Worm (Caenorhabditis elegans) whole organism, early embryonic: Measurements from ENCODE around the gene hsp-16.41.
"Not testable (repeated sequence)": the region's sequence is repeated elsewhere in the genome, so short reads cannot be mapped to it uniquely, and the experiment has no call there.

Experiments
- B0310.2 ChIP-seq: sonication (generic microtip); optimal IDR thresholded peaks from 2 replicates; lab custom pipeline; 2016; ENCODE audit warnings: mild to moderate bottlenecking, missing genetic modification characterization, missing compliant biosample characterization
- F13C5.2 ChIP-seq: sonication (generic microtip); optimal IDR thresholded peaks from 2 replicates; lab custom pipeline; 2017; ENCODE audit warnings: mild to moderate bottlenecking, missing genetic modification characterization, inconsistent platforms, missing compliant biosample characterization
- aly-1 ChIP-seq: sonication (generic microtip); optimal IDR thresholded peaks from 2 replicates; lab custom pipeline; 2016; ENCODE audit warnings: missing genetic modification characterization, missing compliant biosample characterization
- ama-1 ChIP-seq: fragments of 150-350 bp; optimal IDR thresholded peaks from 2 replicates; lab custom pipeline; 2014
- ceh-13 ChIP-seq: fragments of 200-800 bp; sonication (Bioruptor generic); optimal IDR thresholded peaks from 2 replicates; lab custom pipeline; 2018; ENCODE audit warnings: mild to moderate bottlenecking, missing genetic modification characterization, missing compliant biosample characterization
- ets-7 ChIP-seq: sonication (generic microtip); optimal IDR thresholded peaks from 2 replicates; lab custom pipeline; 2016; ENCODE audit warnings: missing genotype, missing genetic modification characterization, missing compliant biosample characterization
- hmbx-1 ChIP-seq: sonication (generic microtip); optimal IDR thresholded peaks from 2 replicates; lab custom pipeline; 2016; ENCODE audit warnings: mild to moderate bottlenecking, missing genetic modification characterization, missing compliant biosample characterization
- hmg-4 ChIP-seq: fragments of 200-800 bp; sonication (Bioruptor generic); optimal IDR thresholded peaks from 2 replicates; lab custom pipeline; 2018; ENCODE audit warnings: mild to moderate bottlenecking, missing genetic modification characterization, missing compliant biosample characterization
- hnd-1 ChIP-seq: sonication (generic microtip); optimal IDR thresholded peaks from 2 replicates; lab custom pipeline; 2016; ENCODE audit warnings: missing genetic modification characterization, missing compliant biosample characterization
- pes-1 ChIP-seq: fragments of 200-800 bp; sonication (Bioruptor generic); IDR thresholded peaks from 2 replicates; pipeline ENCODE4 v1.3.6; 2022; ENCODE audit warnings: missing genetic modification reagents, missing genetic modification characterization, missing compliant biosample characterization
- scrt-1 ChIP-seq: fragments of 200-800 bp; sonication (Bioruptor generic); IDR thresholded peaks from 2 replicates; pipeline ENCODE4 v1.3.6; 2022; ENCODE audit warnings: missing genetic modification characterization, missing compliant biosample characterization
- sea-1 ChIP-seq: fragments of 200-800 bp; sonication (Bioruptor generic); conservative IDR thresholded peaks from 2 replicates; pipeline ENCODE4 v1.3.6; 2022; ENCODE audit warnings: missing genetic modification characterization, missing compliant biosample characterization
- tbx-11 ChIP-seq: fragments of 200-800 bp; sonication (Bioruptor generic); IDR thresholded peaks from 2 replicates; pipeline ENCODE4 v1.3.6; 2022; ENCODE audit warnings: missing genetic modification characterization, missing compliant biosample characterization
- tra-4 ChIP-seq: sonication (generic microtip); optimal IDR thresholded peaks from 2 replicates; lab custom pipeline; 2017; ENCODE audit warnings: missing genetic modification characterization, missing compliant biosample characterization

ce11 chrV:1849992-1850391 lies 45.0 kb downstream of the hsp-16.41 start:
- TF ChIP-seq ets-7; ama-1 (lab: Kevin White, UChicago); tra-4 (tag; lab: Kevin White, UChicago); tbx-11 (GFP tag; lab: Robert Waterston, UW); F13C5.2 (tag; lab: Kevin White, UChicago); ceh-13 (GFP tag; lab: Kevin White, UChicago); sea-1 (GFP tag; lab: Robert Waterston, UW); scrt-1 (GFP tag; lab: Robert Waterston, UW); hnd-1 (tag; lab: Kevin White, UChicago); aly-1; hmbx-1 (tag; lab: Kevin White, UChicago); B0310.2; hmg-4: not testable (repeated sequence)
- TF ChIP-seq pes-1: peak; percentile 45; the same call in 1 of the 2 replicates
